Fruit fly (Drosophila melanogaster): ENCODE data around the gene tth.

Gene tth

dm6 chrX:13630290-13630900 is 14.0 kb upstream of the tth start (continued):
- TF ChIP-seq CG34406 (GFP tag; optimal IDR thresholded peaks at IDR 0.05): peak; percentile 41
- peak; percentile 10 for TF ChIP-seq net (GFP tag; optimal IDR thresholded peaks at IDR 0.05)
- TF ChIP-seq CG9139 (GFP tag; optimal IDR thresholded peaks at IDR 0.05): no peak
- 0 out of 3 replicates have a peak, but pooled peaks have one; percentile 31 for TF ChIP-seq CG8119 (GFP tag; IDR thresholded peaks at IDR 0.05)
- TF ChIP-seq CG6163 (GFP tag; IDR thresholded peaks at IDR 0.05): 0 out of 3 replicates have a peak, but pooled peaks have one; percentile 31
- no peak for TF ChIP-seq CG6854 (GFP tag; optimal IDR thresholded peaks at IDR 0.05)
- peak; percentile 51 for TF ChIP-seq Met (GFP tag; optimal IDR thresholded peaks at IDR 0.05)
- TF ChIP-seq OdsH (GFP tag; optimal IDR thresholded peaks at IDR 0.05): peak; percentile 48
- TF ChIP-seq CG4318 (GFP tag; optimal IDR thresholded peaks at IDR 0.05): no peak
- TF ChIP-seq ss (GFP tag; optimal IDR thresholded peaks at IDR 0.05): no peak
- TF ChIP-seq dsx (GFP tag; optimal IDR thresholded peaks at IDR 0.05; ENCODE audit: poor library complexity, severe bottlenecking): no peak
- TF ChIP-seq CG11902 (GFP tag; optimal IDR thresholded peaks at IDR 0.05): no peak
- no peak for TF ChIP-seq Ets96B (tag; optimal IDR thresholded peaks at IDR 0.05)
- TF ChIP-seq Sox14 (GFP tag; optimal IDR thresholded peaks at IDR 0.05): peak; percentile 30
- TF ChIP-seq achi (GFP tag; optimal IDR thresholded peaks at IDR 0.05): peak; percentile 47
- TF ChIP-seq salr (GFP tag; optimal IDR thresholded peaks at IDR 0.05): no peak
- no peak for TF ChIP-seq CG6276 (GFP tag; optimal IDR thresholded peaks at IDR 0.05)
- no peak for TF ChIP-seq spab (GFP tag; optimal IDR thresholded peaks at IDR 0.05)
- TF ChIP-seq CG3919 (GFP tag; optimal IDR thresholded peaks at IDR 0.05): peak; percentile 46
- TF ChIP-seq Hr39 (GFP tag; optimal IDR thresholded peaks at IDR 0.05): peak; percentile 65
- peak; percentile 52 for TF ChIP-seq eg (GFP tag; IDR thresholded peaks at IDR 0.05)
- TF ChIP-seq topi (GFP tag; optimal IDR thresholded peaks at IDR 0.05): peak; percentile 65
- TF ChIP-seq CG10631 (GFP tag; optimal IDR thresholded peaks at IDR 0.05): peak; percentile 21
- TF ChIP-seq fd85E (GFP tag; optimal IDR thresholded peaks at IDR 0.05): no peak
- no peak for TF ChIP-seq Gug (GFP tag; IDR thresholded peaks at IDR 0.05)
- peak; percentile 40 for TF ChIP-seq Sox102F (GFP tag; optimal IDR thresholded peaks at IDR 0.05)
- TF ChIP-seq acj6 (GFP tag; optimal IDR thresholded peaks at IDR 0.05): peak; percentile 31
- TF ChIP-seq CG3032 (tag; optimal IDR thresholded peaks at IDR 0.05): no peak
- no peak for TF ChIP-seq CG7368 (GFP tag; optimal IDR thresholded peaks at IDR 0.05)

DNA sequence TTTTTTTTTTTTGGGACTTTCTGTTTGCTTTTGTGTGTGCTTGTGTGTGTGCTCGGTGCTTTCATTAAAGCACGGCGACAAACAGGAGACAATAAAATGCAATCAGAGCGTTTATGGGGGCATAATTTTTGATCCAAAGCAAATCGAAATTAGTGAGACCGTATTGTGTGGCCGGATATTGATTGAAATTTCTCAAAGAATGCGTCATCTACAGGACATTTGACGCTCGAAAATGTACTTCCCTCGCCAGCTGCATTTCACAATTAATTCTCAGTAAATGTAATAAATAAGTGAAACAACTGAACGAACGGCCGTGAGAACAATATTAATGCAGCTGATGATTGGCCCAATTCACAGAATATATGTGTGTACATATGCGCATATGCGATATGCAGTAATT is 13.0 kb upstream of the tth start:
- TF ChIP-seq achi (GFP tag; optimal IDR thresholded peaks at IDR 0.05): no peak
- peak; percentile 63 for TF ChIP-seq Eip78C (GFP tag)
- TF ChIP-seq lz (GFP tag; optimal IDR thresholded peaks at IDR 0.05): no peak

DNA sequence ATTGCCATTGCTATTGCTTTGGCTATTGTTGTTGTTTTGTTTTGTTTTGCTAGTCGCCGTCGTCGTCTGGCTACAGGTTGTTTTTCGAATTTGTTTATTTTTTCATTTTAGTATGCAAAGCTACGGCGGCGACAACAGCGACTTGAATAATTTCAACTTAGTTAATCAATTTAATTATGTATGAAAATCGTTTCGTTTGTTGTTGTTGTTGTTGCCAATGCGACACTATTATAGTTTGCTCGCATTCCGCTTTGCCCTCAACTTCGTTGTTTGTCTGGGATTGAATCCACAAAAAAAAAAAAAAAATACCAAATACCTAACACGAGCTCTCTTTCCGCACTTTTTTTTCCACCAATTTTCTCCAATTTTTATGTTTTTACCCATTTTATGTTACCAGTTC is 11.5 kb upstream of the tth start:
- no peak for TF ChIP-seq cyc (GFP tag; optimal IDR thresholded peaks at IDR 0.05)
- TF ChIP-seq lz (GFP tag; optimal IDR thresholded peaks at IDR 0.05): no peak
- no peak for TF ChIP-seq Eip93F (GFP tag; optimal IDR thresholded peaks at IDR 0.05)
- no peak for TF ChIP-seq fd85E (GFP tag; optimal IDR thresholded peaks at IDR 0.05)
- no peak for TF ChIP-seq CG8319 (GFP tag; optimal IDR thresholded peaks at IDR 0.05)

DNA sequence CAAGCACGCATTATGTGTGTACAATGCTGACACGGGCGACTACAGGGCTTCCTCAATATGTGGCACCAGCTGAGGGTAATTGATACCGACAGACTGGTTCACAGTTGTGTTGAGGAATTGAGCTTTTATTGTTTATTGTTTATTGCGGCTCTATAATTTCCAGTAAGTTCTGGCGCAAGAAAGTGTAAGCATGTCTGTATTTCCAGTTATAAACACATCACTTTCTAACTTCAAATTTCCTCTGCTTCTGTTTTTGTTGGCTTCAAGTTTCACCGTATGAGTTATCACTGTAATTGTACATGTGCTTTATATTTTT is 10.2 kb upstream of the tth start:
- TF ChIP-seq CG11762 (GFP tag; optimal IDR thresholded peaks at IDR 0.05; ENCODE audit: insufficient read depth): no peak
- TF ChIP-seq CG11294 (GFP tag; IDR thresholded peaks at IDR 0.05): no peak
- TF ChIP-seq CG6854 (GFP tag; optimal IDR thresholded peaks at IDR 0.05): no peak
- peak; percentile 62 for TF ChIP-seq CG32006 (GFP tag; optimal IDR thresholded peaks at IDR 0.05)
- TF ChIP-seq pdm3 (GFP tag; optimal IDR thresholded peaks at IDR 0.05): peak; percentile 51
- TF ChIP-seq achi (GFP tag; optimal IDR thresholded peaks at IDR 0.05): peak; percentile 37
- no peak for TF ChIP-seq dsx (GFP tag; optimal IDR thresholded peaks at IDR 0.05; ENCODE audit: poor library complexity, severe bottlenecking)
- TF ChIP-seq eg (GFP tag; IDR thresholded peaks at IDR 0.05): no peak
- no peak for TF ChIP-seq spab (GFP tag; optimal IDR thresholded peaks at IDR 0.05)
- no peak for TF ChIP-seq CG4318 (GFP tag; optimal IDR thresholded peaks at IDR 0.05)
- peak; percentile 53; the same call in 2 of the 3 replicates for TF ChIP-seq CG8119 (GFP tag; IDR thresholded peaks at IDR 0.05)
- peak; percentile 23 for TF ChIP-seq Sox102F (GFP tag; optimal IDR thresholded peaks at IDR 0.05)
- no peak for TF ChIP-seq CG6163 (GFP tag; IDR thresholded peaks at IDR 0.05)
- no peak for TF ChIP-seq Hr4 (GFP tag; optimal IDR thresholded peaks at IDR 0.05)
- peak; percentile 11 for TF ChIP-seq fd59A (GFP tag; optimal IDR thresholded peaks at IDR 0.05)
- peak; percentile 45 for TF ChIP-seq net (GFP tag; optimal IDR thresholded peaks at IDR 0.05)
- TF ChIP-seq CG6276 (GFP tag; optimal IDR thresholded peaks at IDR 0.05): no peak
- TF ChIP-seq cyc (GFP tag; optimal IDR thresholded peaks at IDR 0.05): peak; percentile 48
- no peak for TF ChIP-seq Hr38 (GFP tag; optimal IDR thresholded peaks at IDR 0.05)
- TF ChIP-seq Ets21C (GFP tag; optimal IDR thresholded peaks at IDR 0.05): no peak
- peak; percentile 41 for TF ChIP-seq esn (GFP tag; optimal IDR thresholded peaks at IDR 0.05)
- TF ChIP-seq CG8319 (GFP tag; optimal IDR thresholded peaks at IDR 0.05): no peak
- TF ChIP-seq CG3032 (tag; optimal IDR thresholded peaks at IDR 0.05): peak; percentile 26
- TF ChIP-seq CG6792 (GFP tag; optimal IDR thresholded peaks at IDR 0.05): peak; percentile 25
- no peak for TF ChIP-seq CG11902 (GFP tag; optimal IDR thresholded peaks at IDR 0.05)
- peak; percentile 35 for TF ChIP-seq lz (GFP tag; optimal IDR thresholded peaks at IDR 0.05)

All from whole organism, prepupa.